Worm (Caenorhabditis elegans): ENCODE measurements around the gene aagr-1.
"Not testable (repeated sequence)": the region's sequence is repeated elsewhere in the genome, so short reads cannot be mapped to it uniquely, and the experiment has no call there.

The aagr-1 gene

ce11 chrIV:8389139-8389538, 22.8 kb downstream of the aagr-1 start, which contains the start of gene D2096.10:
Gene D2096.10 (minus strand): TSS chrIV:8389239.
- not testable (repeated sequence) for TF ChIP-seq lin-54 (GFP tag; optimal IDR thresholded peaks at IDR 0.05); ceh-91 (GFP tag; IDR thresholded peaks at IDR 0.05); ceh-79 (tag; optimal IDR thresholded peaks at IDR 0.05)

- TF ChIP-seq ztf-6 (GFP tag; IDR thresholded peaks at IDR 0.05) (no peak), Y95B8A.8 (GFP tag; IDR thresholded peaks at IDR 0.05) (no peak), K12H6.12 (tag; optimal IDR thresholded peaks at IDR 0.05) (no peak), ama-1 (optimal IDR thresholded peaks at IDR 0.05) (no peak), ama-1 (GFP tag; optimal IDR thresholded peaks at IDR 0.05) (no peak), mel-28 (tag; optimal IDR thresholded peaks at IDR 0.05; ENCODE audit: borderline replicate concordance) (no peak), madf-6 (GFP tag; IDR thresholded peaks at IDR 0.05) (no peak), efl-1 (GFP tag; optimal IDR thresholded peaks at IDR 0.05) (no peak), F57A8.1 (GFP tag; optimal IDR thresholded peaks at IDR 0.05) (no peak), bed-1 (GFP tag; IDR thresholded peaks at IDR 0.05) (no peak), chd-7 (tag; optimal IDR thresholded peaks at IDR 0.05) (no peak), bed-2 (GFP tag; IDR thresholded peaks at IDR 0.05) (no peak), unc-62 (GFP tag; optimal IDR thresholded peaks at IDR 0.05) (no peak), hsf-1 (GFP tag; IDR thresholded peaks at IDR 0.05) (no peak), ceh-58 (GFP tag; IDR thresholded peaks at IDR 0.05) (no peak)
Measured at ce11 chrIV:8394105-8394504, 27.8 kb downstream of the aagr-1 start, which contains the start of gene D2096.11. Gene D2096.11 (minus strand): TSS chrIV:8394205.

ce11 chrIV:8396348-8396747, 30.0 kb downstream of the aagr-1 start, which contains the start of gene timm-17B.2:
Gene timm-17B.2 (plus strand): TSS chrIV:8396648.
- TF ChIP-seq ztf-28 (GFP tag; IDR thresholded peaks at IDR 0.05) = no peak
- no peak for TF ChIP-seq tbx-9 (tag; optimal IDR thresholded peaks at IDR 0.05; ENCODE audit: borderline replicate concordance)
- no peak for TF ChIP-seq hlh-12 (tag; optimal IDR thresholded peaks at IDR 0.05)
- no peak for TF ChIP-seq rec-8 (tag; optimal IDR thresholded peaks at IDR 0.05)
- TF ChIP-seq lin-35 (GFP tag; optimal IDR thresholded peaks at IDR 0.05) = no peak
- TF ChIP-seq chd-7 (tag; optimal IDR thresholded peaks at IDR 0.05) = no peak
- no peak for TF ChIP-seq bed-1 (GFP tag; IDR thresholded peaks at IDR 0.05)
- no peak for TF ChIP-seq mxl-1 (tag; optimal IDR thresholded peaks at IDR 0.05)
- TF ChIP-seq rpc-1 (optimal IDR thresholded peaks at IDR 0.05) = no peak
- TF ChIP-seq rpc-1 (tag; optimal IDR thresholded peaks at IDR 0.05) = no peak
- TF ChIP-seq Y56A3A.18 (GFP tag; IDR thresholded peaks at IDR 0.05) = no peak
- TF ChIP-seq efl-1 (GFP tag; optimal IDR thresholded peaks at IDR 0.05) = no peak
- no peak for TF ChIP-seq rcor-1 (GFP tag; IDR thresholded peaks at IDR 0.05)
- no peak for TF ChIP-seq F23B12.7 (tag; optimal IDR thresholded peaks at IDR 0.05; ENCODE audit: insufficient read depth)
- no peak for TF ChIP-seq snpc-4 (GFP tag; optimal IDR thresholded peaks at IDR 0.05)
- TF ChIP-seq snpc-4 (tag; optimal IDR thresholded peaks at IDR 0.05) = no peak
- TF ChIP-seq ceh-27 (GFP tag; optimal IDR thresholded peaks at IDR 0.05) = no peak
- no peak for TF ChIP-seq lag-1 (GFP tag; IDR thresholded peaks at IDR 0.05)
- TF ChIP-seq nfya-1 (tag; optimal IDR thresholded peaks at IDR 0.05; ENCODE audit: borderline replicate concordance, insufficient read depth) = no peak
- TF ChIP-seq hmg-20 (GFP tag; IDR thresholded peaks at IDR 0.05) = no peak

DNA sequence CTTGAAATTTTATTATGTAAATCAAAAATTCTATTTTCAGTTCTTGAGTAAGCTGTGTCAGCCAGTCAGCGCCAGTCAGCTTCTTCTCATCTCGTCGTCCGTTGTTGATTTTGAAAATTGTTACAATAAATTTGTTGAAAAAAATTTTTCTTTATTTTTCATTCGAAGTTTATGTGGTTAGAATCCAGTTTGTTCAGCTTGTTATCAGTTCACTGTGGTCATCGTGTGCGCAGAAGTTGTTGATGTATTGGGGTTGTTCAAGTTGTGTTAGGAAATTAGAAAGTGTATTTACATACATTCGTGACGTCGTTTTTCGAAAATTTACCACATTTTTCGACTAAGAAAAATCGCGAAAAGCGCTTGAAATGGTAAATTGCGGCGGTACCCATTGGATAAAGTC, 31.5 kb downstream of the aagr-1 start:
- no peak for TF ChIP-seq C17E4.6 (GFP tag; IDR thresholded peaks at IDR 0.05)
- TF ChIP-seq Y79H2A.3 (GFP tag; conservative IDR thresholded peaks at IDR 0.05) = 0 out of 2 replicates have a peak, but pooled peaks have one; percentile 56
- TF ChIP-seq hrde-1 (tag; optimal IDR thresholded peaks at IDR 0.05; ENCODE audit: borderline replicate concordance) = peak; percentile 57
- TF ChIP-seq K12H6.12 (tag; optimal IDR thresholded peaks at IDR 0.05) = no peak
